Fruit fly (Drosophila melanogaster): ENCODE results near the gene CG3226.

dm6 chrX:6677826-6678489 is 23.9 kb upstream of the CG3226 start, which contains the start of gene Fum1:
- TF ChIP-seq Myc (optimal IDR thresholded peaks at IDR 0.05) (no peak), insv (optimal IDR thresholded peaks at IDR 0.05) (no peak), h (optimal IDR thresholded peaks at IDR 0.05) (no peak), Sin3A (optimal IDR thresholded peaks at IDR 0.05) (peak; percentile 28)

Measured in Kc167 (cell line).